Worm (Caenorhabditis elegans): ENCODE measurements around the gene nipa-1.

DNA sequence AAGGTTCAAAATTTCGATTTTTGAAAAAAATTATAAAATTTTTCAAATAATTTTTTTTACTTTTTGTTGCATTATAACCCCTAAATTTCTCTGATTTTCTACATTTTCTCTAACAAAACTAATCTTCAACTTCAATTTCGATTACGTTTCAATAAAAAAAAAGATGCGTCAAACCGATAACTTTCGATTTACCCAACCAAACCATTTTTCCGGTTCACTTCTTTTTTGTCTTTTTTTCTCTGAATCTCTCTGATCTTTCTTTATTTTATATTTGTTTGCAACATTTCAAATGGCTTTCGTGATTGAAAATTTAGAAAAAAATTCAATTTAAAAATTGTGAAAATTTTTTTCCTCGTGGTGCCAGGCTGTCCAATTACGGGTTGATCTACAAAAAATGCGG is 36.5 kb upstream of the nipa-1 start:
- TF ChIP-seq him-1 (tag; optimal IDR thresholded peaks at IDR 0.05) (no peak), W03F9.2 (tag; optimal IDR thresholded peaks at IDR 0.05) (no peak), dao-5 (tag; optimal IDR thresholded peaks at IDR 0.05) (no peak)

Data from whole organism, L4/young adult.